Fruit fly (Drosophila melanogaster) whole organism, pupa: Measurements from ENCODE around the gene CG1738.
A peak's percentile ranks its signal among the peaks of the same experiment; 100 is the strongest.

Experiments
- CG14655 ChIP-seq: fragments of 200-800 bp; sonication (Bioruptor generic); optimal IDR thresholded peaks from 3 replicates; lab custom pipeline; 2017; ENCODE audit warnings: mild to moderate bottlenecking, missing biosample characterization, missing genetic modification reagents, missing genetic modification characterization
- CG34367 ChIP-seq: fragments of 200-800 bp; sonication (Bioruptor generic); optimal IDR thresholded peaks from 2 replicates; lab custom pipeline; 2018; ENCODE audit warnings: missing biosample characterization, mild to moderate bottlenecking, missing genetic modification characterization
- CG4496 ChIP-seq: fragments of 200-800 bp; sonication (Bioruptor generic); IDR thresholded peaks from 3 replicates; pipeline ENCODE4 v1.3.6; 2022; ENCODE audit warnings: missing biosample characterization, missing genetic modification characterization
- CG8301 ChIP-seq: fragments of 200-800 bp; sonication (Bioruptor generic); optimal IDR thresholded peaks from 2 replicates; lab custom pipeline; 2018; ENCODE audit warnings: missing biosample characterization, mild to moderate bottlenecking, missing genetic modification characterization
- CG9948 ChIP-seq: fragments of 200-800 bp; sonication (Bioruptor generic); optimal IDR thresholded peaks from 2 replicates; lab custom pipeline; 2018; ENCODE audit warnings: missing biosample characterization, mild to moderate bottlenecking, missing genetic modification characterization, moderate library complexity
- D1 ChIP-seq: fragments of 200-800 bp; sonication (Bioruptor generic); optimal IDR thresholded peaks from 2 replicates; lab custom pipeline; 2018; ENCODE audit warnings: missing biosample characterization, mild to moderate bottlenecking, missing genetic modification characterization, moderate library complexity
- EcR ChIP-seq: fragments of 200-800 bp; sonication (Bioruptor generic); optimal IDR thresholded peaks from 3 replicates; lab custom pipeline; 2019; ENCODE audit warnings: missing biosample characterization, missing genetic modification characterization, mild to moderate bottlenecking, moderate library complexity, missing genetic modification reagents
- Pif1A ChIP-seq: fragments of 200-800 bp; sonication (Bioruptor generic); optimal IDR thresholded peaks from 3 replicates; lab custom pipeline; 2016; ENCODE audit warnings: missing biosample characterization, missing genetic modification characterization
- Snoo ChIP-seq: fragments of 200-800 bp; sonication (Bioruptor generic); optimal IDR thresholded peaks from 3 replicates; lab custom pipeline; 2017; ENCODE audit warnings: missing biosample characterization, mild to moderate bottlenecking, missing genetic modification characterization, inconsistent platforms

DNA sequence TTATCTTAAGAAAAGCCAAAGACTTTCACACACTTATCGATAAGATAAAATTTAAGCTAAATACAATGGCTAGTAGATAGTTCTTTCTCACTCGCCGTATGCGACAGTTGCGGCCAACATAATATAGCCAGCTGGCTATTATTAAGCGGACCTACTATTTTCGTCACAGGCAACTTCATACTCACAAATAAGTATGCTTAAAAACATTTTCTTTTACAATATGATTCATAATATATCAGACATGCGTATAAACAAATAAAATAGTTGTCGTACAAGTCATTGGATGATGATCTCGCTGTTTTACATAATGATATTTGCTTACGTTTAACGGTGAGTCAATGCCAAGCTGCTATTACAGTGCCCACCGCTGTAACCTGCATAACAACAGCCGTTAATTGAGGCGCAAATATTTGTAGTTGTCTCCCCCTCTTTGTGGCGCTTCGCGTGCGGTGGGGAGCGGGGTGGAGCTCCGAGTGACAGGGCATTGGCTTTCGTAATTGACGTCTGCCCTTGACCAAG lies 22.6 kb upstream of the CG1738 start:
- peak; percentile 77 for TF ChIP-seq CG8301
- peak; percentile 79 for TF ChIP-seq CG4496 (GFP tag; lab: Robert Waterston, UW)
- TF ChIP-seq EcR (GFP tag; lab: Kevin White, UChicago), result peak; percentile 96
- peak; percentile 78 for TF ChIP-seq Pif1A (GFP tag; lab: Kevin White, UChicago)
- TF ChIP-seq Snoo, result peak; percentile 52
- peak; percentile 72 for TF ChIP-seq CG34367 (tag; lab: Kevin White, UChicago)
- TF ChIP-seq D1, result no peak
- no peak for TF ChIP-seq CG14655 (GFP tag; lab: Kevin White, UChicago)
- peak; percentile 70 for TF ChIP-seq CG9948 (tag; lab: Kevin White, UChicago)
